Worm (Caenorhabditis elegans) whole organism, L3 larva: Measurements from ENCODE around the gene K04A8.1.

Experiments
- ama-1 ChIP-seq: fragments of 150-350 bp; optimal IDR thresholded peaks from 2 replicates; lab custom pipeline; 2018
- ceh-82 ChIP-seq: fragments of 150-350 bp; optimal IDR thresholded peaks from 2 replicates; lab custom pipeline; 2014; ENCODE audit warnings: missing biosample characterization, missing genetic modification characterization
- egl-27 ChIP-seq: sonication (generic microtip); optimal IDR thresholded peaks from 4 replicates; lab custom pipeline; 2017; ENCODE audit warnings: missing biosample characterization, missing genetic modification reagents, missing genetic modification characterization
- eor-1 ChIP-seq, 2 experiments: fragments of 150-350 bp; optimal IDR thresholded peaks; 2 replicates each; lab custom pipeline; 2014 to 2018; ENCODE audit warnings: missing biosample characterization in 2 of 2, missing genetic modification characterization in 2 of 2
- fkh-10 ChIP-seq: sonication (generic microtip); optimal IDR thresholded peaks from 2 replicates; lab custom pipeline; 2017; ENCODE audit warnings: missing biosample characterization, missing genetic modification reagents, missing genetic modification characterization
- lin-15B ChIP-seq: fragments of 150-350 bp; optimal IDR thresholded peaks from 2 replicates; lab custom pipeline; 2014; ENCODE audit warnings: missing biosample characterization, missing genetic modification characterization
- nhr-76 ChIP-seq: fragments of 150-350 bp; sonication (generic microtip); optimal IDR thresholded peaks from 5 replicates; lab custom pipeline; 2014; ENCODE audit warnings: missing biosample characterization, missing genetic modification characterization
- pha-4 ChIP-seq: fragments of 150-350 bp; optimal IDR thresholded peaks from 2 replicates; lab custom pipeline; 2014; ENCODE audit warnings: missing biosample characterization, missing genetic modification reagents, missing genetic modification characterization
- snpc-4 ChIP-seq: fragments of 150-350 bp; optimal IDR thresholded peaks from 2 replicates; lab custom pipeline; 2014; ENCODE audit warnings: missing biosample characterization, missing genetic modification characterization

- TF ChIP-seq ceh-82 (tag; lab: Kevin White, UChicago): no peak
- TF ChIP-seq ama-1: no peak
- TF ChIP-seq nhr-76: no peak
- no peak for TF ChIP-seq pha-4 (tag; lab: Kevin White, UChicago)
- no peak for TF ChIP-seq eor-1 (tag; optimal IDR thresholded peaks at IDR 0.05; lab: Kevin White, UChicago)
- no peak for TF ChIP-seq fkh-10 (GFP tag; lab: Kevin White, UChicago)
- no peak for TF ChIP-seq snpc-4 (tag; lab: Kevin White, UChicago)
- TF ChIP-seq lin-15B (tag; lab: Kevin White, UChicago): no peak
- TF ChIP-seq egl-27 (tag; lab: Kevin White, UChicago): no peak
Measured at ce11 chrV:6520385-6521080, 45.6 kb upstream of the K04A8.1 start, which contains the start of the genes F46E10.2 and F46E10.18.
